Fruit fly (Drosophila melanogaster): ENCODE measurements around the gene CG14154.

- TF ChIP-seq h (GFP tag; optimal IDR thresholded peaks at IDR 0.05) (no peak), Rel (GFP tag; optimal IDR thresholded peaks at IDR 0.05) (no peak), Rel (tag; optimal IDR thresholded peaks at IDR 0.05) (no peak), Dif (GFP tag; optimal IDR thresholded peaks at IDR 0.05; ENCODE audit: partially characterized antibody) (no peak), Mio (GFP tag; optimal IDR thresholded peaks at IDR 0.05) (no peak), lola (GFP tag; optimal IDR thresholded peaks at IDR 0.05) (no peak), Hr78 (GFP tag; optimal IDR thresholded peaks at IDR 0.05) (no peak), Jra (GFP tag; optimal IDR thresholded peaks at IDR 0.05) (no peak)
These were observed 15.5 kb upstream of the CG14154 start, which contains the start of gene CG34238 for dm6 chr3L:10626199-10626598.
